Fruit fly (Drosophila melanogaster): ENCODE results near the gene Rev1.

DNA sequence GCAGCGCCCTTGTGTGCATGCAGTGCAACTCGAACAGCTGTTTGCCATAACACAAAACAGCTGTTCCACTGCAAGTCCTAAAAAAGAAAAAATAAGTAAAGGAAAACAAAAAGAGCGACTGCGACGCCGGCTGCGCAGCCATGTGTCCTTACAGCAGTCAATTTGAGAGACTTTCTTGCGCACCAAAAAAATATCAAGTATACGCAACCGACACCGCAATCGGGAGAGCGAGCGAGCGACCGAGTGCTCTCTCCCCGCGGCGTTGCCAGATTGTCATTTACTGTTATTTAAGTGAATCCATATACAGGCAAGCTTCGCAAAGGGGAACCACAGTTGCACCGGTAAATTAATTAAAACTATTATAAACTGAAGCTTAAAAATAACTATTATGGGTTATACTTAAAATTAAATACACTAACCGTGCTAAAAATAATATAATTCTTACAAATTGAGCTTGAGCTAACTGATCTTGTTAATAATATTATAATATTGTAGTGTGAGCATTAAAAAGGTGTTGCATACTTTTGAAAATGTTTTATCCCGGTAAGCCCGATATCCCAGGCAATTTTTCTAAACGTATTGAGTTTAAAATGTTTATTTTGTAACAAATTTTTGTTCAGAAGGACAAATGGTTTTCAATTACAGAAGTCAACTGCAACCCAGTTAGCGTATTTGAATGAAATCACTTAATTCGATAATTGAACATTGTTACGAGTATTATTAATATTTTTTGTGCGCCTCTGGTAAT is 24.1 kb upstream of the Rev1 start:
- peak; percentile 3 for TF ChIP-seq Dll (optimal IDR thresholded peaks at IDR 0.05)
- TF ChIP-seq EcR (GFP tag; optimal IDR thresholded peaks at IDR 0.05): no peak
- TF ChIP-seq pan (optimal IDR thresholded peaks at IDR 0.05): no peak
- no peak for TF ChIP-seq usp (GFP tag; optimal IDR thresholded peaks at IDR 0.05)
- no peak for TF ChIP-seq CG8478 (optimal IDR thresholded peaks at IDR 0.05)
- TF ChIP-seq psq (optimal IDR thresholded peaks at IDR 0.05): no peak
